Worm (Caenorhabditis elegans) whole organism, L4 larva: ENCODE measurements around the gene snf-10.

Source experiments
- F10B5.3 ChIP-seq: sonication (generic microtip); optimal IDR thresholded peaks from 2 replicates; lab custom pipeline; 2016; ENCODE audit warnings: mild to moderate bottlenecking, missing genetic modification characterization, missing compliant biosample characterization
- F26F4.8 ChIP-seq: fragments of 200-800 bp; sonication (Bioruptor generic); conservative IDR thresholded peaks from 2 replicates; pipeline ENCODE4 v1.3.6; 2022; ENCODE audit warnings: missing genetic modification characterization, missing compliant biosample characterization
- F37D6.2 ChIP-seq: sonication (generic microtip); optimal IDR thresholded peaks from 2 replicates; lab custom pipeline; 2016; ENCODE audit warnings: mild to moderate bottlenecking, missing genetic modification characterization, missing compliant biosample characterization
- T20F7.1 ChIP-seq: fragments of 200-800 bp; sonication (Bioruptor generic); optimal IDR thresholded peaks from 2 replicates; lab custom pipeline; 2018; ENCODE audit warnings: mild to moderate bottlenecking, missing genetic modification characterization, missing compliant biosample characterization
- Y105C5A.15 ChIP-seq: fragments of 200-800 bp; sonication (Bioruptor generic); IDR thresholded peaks from 2 replicates; pipeline ENCODE4 v1.3.6; 2022; ENCODE audit warnings: missing genetic modification characterization, missing compliant biosample characterization
- Y48G9A.11 ChIP-seq: fragments of 200-800 bp; sonication (Bioruptor generic); IDR thresholded peaks from 2 replicates; pipeline ENCODE4 v1.3.6; 2022; ENCODE audit warnings: missing genetic modification reagents, missing genetic modification characterization, missing compliant biosample characterization
- aha-1 ChIP-seq: fragments of 150-350 bp; peaks from one replicate; lab custom pipeline; 2014; ENCODE audit warnings: missing biosample characterization, missing genetic modification characterization
- aly-2 ChIP-seq: sonication (generic microtip); optimal IDR thresholded peaks from 2 replicates; lab custom pipeline; 2018; ENCODE audit warnings: missing biosample characterization, missing genetic modification characterization
- ama-1 ChIP-seq: fragments of 150-350 bp; optimal IDR thresholded peaks from 2 replicates; lab custom pipeline; 2014; ENCODE audit warnings: inconsistent platforms, mixed read lengths
- arid-1 ChIP-seq: fragments of 200-800 bp; sonication (Bioruptor generic); conservative IDR thresholded peaks from 2 replicates; pipeline ENCODE4 v1.3.6; 2022; ENCODE audit warnings: missing genetic modification reagents, missing genetic modification characterization, missing compliant biosample characterization
- ceh-20 ChIP-seq: fragments of 200-800 bp; sonication (Bioruptor generic); IDR thresholded peaks from 2 replicates; pipeline ENCODE4 v1.3.6; 2022; ENCODE audit warnings: missing genetic modification reagents, missing genetic modification characterization, missing compliant biosample characterization
- ceh-44 ChIP-seq: fragments of 200-800 bp; sonication (Bioruptor generic); IDR thresholded peaks from 2 replicates; pipeline ENCODE4 v1.3.6; 2022; ENCODE audit warnings: missing genetic modification reagents, missing genetic modification characterization, missing compliant biosample characterization
- ces-1 ChIP-seq: fragments of 150-350 bp; sonication (generic microtip); optimal IDR thresholded peaks from 4 replicates; lab custom pipeline; 2014; ENCODE audit warnings: missing biosample characterization, missing genetic modification reagents, missing genetic modification characterization
- ctbp-1 ChIP-seq: fragments of 200-800 bp; sonication (Bioruptor generic); IDR thresholded peaks from 2 replicates; pipeline ENCODE4 v1.3.6; 2022; ENCODE audit warnings: missing genetic modification reagents, missing genetic modification characterization, missing compliant biosample characterization
- daf-16 ChIP-seq, 3 experiments: sonication (generic microtip); optimal IDR thresholded peaks; 2 replicates each; lab custom pipeline; 2016 to 2017; ENCODE audit warnings: missing genetic modification characterization in 3 of 3, missing genetic modification reagents in 3 of 3, mild to moderate bottlenecking in 2 of 3, missing compliant biosample characterization in 2 of 3, missing biosample characterization in 1 of 3, moderate library complexity in 1 of 3
- daf-19 ChIP-seq: fragments of 200-800 bp; sonication (Bioruptor generic); conservative IDR thresholded peaks from 2 replicates; pipeline ENCODE4 v1.3.6; 2022; ENCODE audit warnings: missing genetic modification characterization, missing compliant biosample characterization
- daf-8 ChIP-seq: fragments of 200-800 bp; sonication (Bioruptor generic); IDR thresholded peaks from 2 replicates; pipeline ENCODE4 v1.3.6; 2022; ENCODE audit warnings: missing genetic modification characterization, missing compliant biosample characterization
- dpl-1 ChIP-seq: fragments of 150-350 bp; optimal IDR thresholded peaks from 2 replicates; lab custom pipeline; 2014; ENCODE audit warnings: missing biosample characterization, missing genetic modification reagents, missing genetic modification characterization
- dve-1 ChIP-seq: sonication (generic microtip); optimal IDR thresholded peaks from 2 replicates; lab custom pipeline; 2017; ENCODE audit warnings: antibody characterized with exemption, mild to moderate bottlenecking, missing genetic modification characterization, missing compliant biosample characterization; ENCODE audit not compliant: insufficient read depth
- egl-27 ChIP-seq: sonication (generic microtip); optimal IDR thresholded peaks from 3 replicates; lab custom pipeline; 2017; ENCODE audit warnings: missing biosample characterization, missing genetic modification reagents, missing genetic modification characterization
- fos-1 ChIP-seq: fragments of 150-350 bp; optimal IDR thresholded peaks from 2 replicates; lab custom pipeline; 2014; ENCODE audit warnings: missing biosample characterization, missing genetic modification characterization
- hif-1 ChIP-seq, 2 experiments: sonication (generic microtip); optimal IDR thresholded peaks; 2 replicates each; lab custom pipeline; 2016 to 2017; ENCODE audit warnings: missing compliant biosample characterization in 2 of 2, missing genetic modification characterization in 2 of 2, missing genetic modification reagents in 2 of 2, missing genotype in 2 of 2, mild to moderate bottlenecking in 1 of 2
- hlh-11 ChIP-seq: fragments of 200-800 bp; sonication (Bioruptor generic); optimal IDR thresholded peaks from 2 replicates; lab custom pipeline; 2018; ENCODE audit warnings: mild to moderate bottlenecking, missing genetic modification characterization, missing compliant biosample characterization
- hlh-30 ChIP-seq: sonication (generic microtip); optimal IDR thresholded peaks from 2 replicates; lab custom pipeline; 2017; ENCODE audit warnings: antibody characterized with exemption, mild to moderate bottlenecking, missing genetic modification characterization, missing compliant biosample characterization; ENCODE audit not compliant: insufficient read depth
- lin-1 ChIP-seq: fragments of 200-800 bp; sonication (Bioruptor generic); IDR thresholded peaks from 2 replicates; pipeline ENCODE4 v1.3.6; 2022; ENCODE audit warnings: missing genetic modification reagents, missing genetic modification characterization, missing compliant biosample characterization
- lin-13 ChIP-seq: fragments of 150-350 bp; optimal IDR thresholded peaks from 2 replicates; lab custom pipeline; 2014; ENCODE audit warnings: missing biosample characterization, missing genetic modification reagents, missing genetic modification characterization
- lin-15B ChIP-seq: fragments of 150-350 bp; sonication (generic microtip); optimal IDR thresholded peaks from 3 replicates; lab custom pipeline; 2014; ENCODE audit warnings: missing biosample characterization, missing genetic modification characterization
- lir-3 ChIP-seq: sonication (generic microtip); optimal IDR thresholded peaks from 2 replicates; lab custom pipeline; 2016; ENCODE audit warnings: mild to moderate bottlenecking, missing genetic modification characterization, missing compliant biosample characterization
- lsy-2 ChIP-seq, 2 experiments: fragments of 150-350 bp in 1 of 2; sonication (generic microtip) in 1 of 2; optimal IDR thresholded peaks; 2 replicates each; lab custom pipeline; 2014 to 2017; ENCODE audit warnings: missing biosample characterization in 2 of 2, missing genetic modification characterization in 2 of 2
- madf-5 ChIP-seq, 2 experiments: fragments of 200-800 bp; sonication (Bioruptor generic); IDR thresholded peaks; 2 replicates each; pipeline ENCODE4 v1.3.6; 2022; ENCODE audit warnings: missing compliant biosample characterization in 2 of 2, missing genetic modification characterization in 2 of 2
- mes-2 ChIP-seq: sonication (generic microtip); optimal IDR thresholded peaks from 2 replicates; lab custom pipeline; 2016; ENCODE audit warnings: missing genotype, mild to moderate bottlenecking, missing genetic modification characterization, missing compliant biosample characterization; ENCODE audit not compliant: poor library complexity, severe bottlenecking
- mxl-3 ChIP-seq: fragments of 200-800 bp; sonication (Bioruptor generic); optimal IDR thresholded peaks from 2 replicates; lab custom pipeline; 2018; ENCODE audit warnings: mild to moderate bottlenecking, missing genetic modification characterization, missing compliant biosample characterization
- nhr-102 ChIP-seq: sonication (generic microtip); optimal IDR thresholded peaks from 2 replicates; lab custom pipeline; 2016; ENCODE audit warnings: mild to moderate bottlenecking, missing genetic modification characterization, moderate library complexity, missing compliant biosample characterization
- nhr-237 ChIP-seq: sonication (generic microtip); optimal IDR thresholded peaks from 2 replicates; lab custom pipeline; 2017; ENCODE audit warnings: missing biosample characterization, missing genetic modification characterization
- nhr-41 ChIP-seq: fragments of 200-800 bp; sonication (Bioruptor generic); IDR thresholded peaks from 2 replicates; pipeline ENCODE4 v1.3.6; 2022; ENCODE audit warnings: missing genetic modification reagents, missing genetic modification characterization, missing compliant biosample characterization
- nhr-77 ChIP-seq: fragments of 150-350 bp; optimal IDR thresholded peaks from 2 replicates; lab custom pipeline; 2014; ENCODE audit warnings: missing biosample characterization, missing genetic modification characterization
- rbr-2 ChIP-seq: sonication (generic microtip); optimal IDR thresholded peaks from 2 replicates; lab custom pipeline; 2016; ENCODE audit warnings: missing genotype, missing genetic modification characterization, missing compliant biosample characterization
- skn-1 ChIP-seq: fragments of 150-350 bp; optimal IDR thresholded peaks from 2 replicates; lab custom pipeline; 2014; ENCODE audit warnings: missing biosample characterization, missing genetic modification characterization
- spr-3 ChIP-seq: fragments of 200-800 bp; sonication (Bioruptor generic); optimal IDR thresholded peaks from 2 replicates; lab custom pipeline; 2018; ENCODE audit warnings: mild to moderate bottlenecking, missing genetic modification characterization, missing compliant biosample characterization
- tag-97 ChIP-seq: fragments of 200-800 bp; sonication (Bioruptor generic); IDR thresholded peaks from 2 replicates; pipeline ENCODE4 v1.3.6; 2022; ENCODE audit warnings: missing genetic modification characterization, missing compliant biosample characterization
- tra-1 ChIP-seq: fragments of 200-800 bp; sonication (Bioruptor generic); IDR thresholded peaks from 2 replicates; pipeline ENCODE4 v1.3.6; 2022; ENCODE audit warnings: missing genetic modification reagents, missing genetic modification characterization, missing compliant biosample characterization
- unc-62 ChIP-seq, 3 experiments: fragments of 150-350 bp in 1 of 3; sonication (generic microtip); optimal IDR thresholded peaks in 2 of 3; peaks in 1 of 3; 1 replicate in 1 of 3; 2 replicates in 2 of 3; lab custom pipeline; 2014 to 2017; ENCODE audit warnings: missing biosample characterization in 3 of 3, missing genetic modification characterization in 3 of 3, missing genetic modification reagents in 3 of 3, missing genotype in 1 of 3
- ztf-7 ChIP-seq: fragments of 150-350 bp; optimal IDR thresholded peaks from 2 replicates; lab custom pipeline; 2014; ENCODE audit warnings: missing biosample characterization, missing genetic modification characterization

Gene snf-10

ce11 chrV:10468190-10468589 is 27.6 kb upstream of the snf-10 start, which contains the start of gene egl-9 (continued):
- TF ChIP-seq ceh-20 (GFP tag; lab: Robert Waterston, UW) = 0 out of 2 replicates have a peak, but pooled peaks have one; percentile 48
- no peak for TF ChIP-seq ces-1
- peak; percentile 31; the same call in 1 of the 2 replicates for TF ChIP-seq tra-1
- no peak for TF ChIP-seq madf-5 (GFP tag; IDR thresholded peaks at IDR 0.05; lab: Robert Waterston, UW)
- TF ChIP-seq lin-13 (GFP tag; lab: Kevin White, UChicago) = peak; percentile 3
- no peak for TF ChIP-seq F37D6.2
- TF ChIP-seq ceh-44 (GFP tag; lab: Robert Waterston, UW) = no peak
- TF ChIP-seq T20F7.1 = no peak
- no peak for TF ChIP-seq dpl-1 (GFP tag; lab: Kevin White, UChicago)
- TF ChIP-seq aly-2 (tag; lab: Kevin White, UChicago) = no peak
- TF ChIP-seq mxl-3 = peak; percentile 2
- TF ChIP-seq nhr-77 (tag; lab: Kevin White, UChicago) = peak; percentile 82
- TF ChIP-seq hif-1 (tag; optimal IDR thresholded peaks at IDR 0.05; lab: Kevin White, UChicago) = peak; percentile 78 to 98
- TF ChIP-seq lin-1 (GFP tag; lab: Robert Waterston, UW) = 0 out of 2 replicates have a peak, but pooled peaks have one; percentile 15
- no peak for TF ChIP-seq nhr-237 (tag; lab: Kevin White, UChicago)
- TF ChIP-seq Y105C5A.15 (GFP tag; lab: Robert Waterston, UW) = no peak
- TF ChIP-seq rbr-2 (tag; lab: Kevin White, UChicago) = no peak
- peak; percentile 7 for TF ChIP-seq nhr-102 (tag; lab: Kevin White, UChicago)
- TF ChIP-seq ctbp-1 (GFP tag; lab: Robert Waterston, UW) = no peak; the same call in 1 of the 2 replicates
- peak; percentile 83 for TF ChIP-seq hlh-11 (tag; lab: Kevin White, UChicago)

DNA sequence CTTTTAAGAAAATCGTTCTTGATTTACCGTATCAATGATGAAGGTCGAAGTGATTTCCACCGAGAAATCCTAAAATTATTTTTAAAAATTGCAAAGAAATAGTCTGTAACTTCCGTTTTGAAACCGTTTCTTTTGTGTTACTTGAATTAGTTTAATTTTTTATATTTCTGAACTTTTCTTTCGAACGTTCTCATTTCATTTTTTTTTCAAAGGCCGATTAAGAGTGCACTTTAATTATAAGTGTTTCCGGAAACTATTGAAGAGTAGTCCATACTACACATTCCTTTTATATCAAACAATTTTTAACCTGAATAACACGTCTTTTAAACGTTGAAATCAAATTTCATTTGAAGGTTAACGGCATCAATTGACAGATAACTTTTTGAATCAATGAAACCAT is 27.0 kb upstream of the snf-10 start:
- TF ChIP-seq dve-1 (tag; lab: Kevin White, UChicago) = no peak
- TF ChIP-seq skn-1 (tag; lab: Kevin White, UChicago) = no peak
- no peak for TF ChIP-seq hlh-11 (tag; lab: Kevin White, UChicago)
- TF ChIP-seq Y48G9A.11 (GFP tag; lab: Robert Waterston, UW) = no peak
- peak; percentile 13 for TF ChIP-seq aha-1 (tag; lab: Kevin White, UChicago)
- no peak for TF ChIP-seq arid-1 (GFP tag; lab: Robert Waterston, UW)
- TF ChIP-seq unc-62 (GFP tag; optimal IDR thresholded peaks at IDR 0.05 in 1 of 2; lab: Kevin White, UChicago) = peak in 1 of 2 experiments; percentile 90
- no peak for TF ChIP-seq unc-62 (tag; optimal IDR thresholded peaks at IDR 0.05; lab: Kevin White, UChicago)

DNA sequence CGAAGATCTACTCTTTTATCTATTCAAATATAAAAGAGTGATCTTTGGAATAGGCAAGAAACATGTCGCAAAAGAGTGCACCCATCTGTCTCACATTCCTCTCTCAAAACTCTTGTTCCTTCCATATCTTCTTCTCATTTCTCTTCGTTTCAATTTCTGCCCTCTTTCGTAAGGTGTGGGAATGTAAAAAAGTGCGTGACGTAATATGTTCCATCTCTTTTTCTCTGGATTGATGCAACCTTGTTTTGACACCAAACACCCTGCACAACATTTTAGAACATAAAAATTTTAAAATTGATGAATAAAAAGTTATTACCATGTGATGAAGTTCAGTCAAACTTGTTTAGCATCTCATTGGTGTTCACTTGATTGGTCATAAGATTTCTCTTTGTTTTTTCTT is 26.5 kb upstream of the snf-10 start:
- TF ChIP-seq skn-1 (tag; lab: Kevin White, UChicago) (no peak), daf-19 (GFP tag; lab: Robert Waterston, UW) (no peak), lir-3 (tag; lab: Kevin White, UChicago) (no peak), tag-97 (GFP tag; lab: Robert Waterston, UW) (no peak), hlh-30 (peak; percentile 71), fos-1 (tag; lab: Kevin White, UChicago) (no peak), ama-1 (lab: Kevin White, UChicago) (peak; percentile 58), daf-16 (GFP tag; optimal IDR thresholded peaks at IDR 0.05; lab: Kevin White, UChicago) (no peak), daf-16 (tag; optimal IDR thresholded peaks at IDR 0.05; lab: Kevin White, UChicago) (peak; percentile 15), mes-2 (tag; lab: Kevin White, UChicago) (peak; percentile 2), F26F4.8 (GFP tag; lab: Robert Waterston, UW) (no peak), spr-3 (GFP tag; lab: Kevin White, UChicago) (no peak), daf-8 (GFP tag; lab: Robert Waterston, UW) (no peak), lsy-2 (tag; optimal IDR thresholded peaks at IDR 0.05; lab: Kevin White, UChicago) (no peak), nhr-41 (GFP tag; lab: Robert Waterston, UW) (no peak), egl-27 (no peak), lin-15B (tag; lab: Kevin White, UChicago) (no peak), mxl-3 (no peak), ztf-7 (tag; lab: Kevin White, UChicago) (no peak), aha-1 (tag; lab: Kevin White, UChicago) (no peak), F10B5.3 (tag; lab: Kevin White, UChicago) (no peak)
